Fruit fly (Drosophila melanogaster) whole organism, embryonic: ENCODE measurements around the gene TpnC25D.

Experiments used
- CG10959 ChIP-seq: fragments of 200-800 bp; sonication (Bioruptor generic); IDR thresholded peaks from 2 replicates; pipeline ENCODE4 v1.3.6; 2022; ENCODE audit warnings: missing biosample characterization, missing genetic modification characterization
- CG11504 ChIP-seq: fragments of 200-800 bp; sonication (Bioruptor generic); optimal IDR thresholded peaks from 3 replicates; lab custom pipeline; 2019; ENCODE audit warnings: missing biosample characterization, mild to moderate bottlenecking, missing genetic modification characterization, moderate library complexity
- CG12769 ChIP-seq: fragments of 200-800 bp; sonication (Bioruptor generic); optimal IDR thresholded peaks from 2 replicates; lab custom pipeline; 2019; ENCODE audit warnings: missing biosample characterization, mild to moderate bottlenecking, missing genetic modification characterization, moderate library complexity
- CG13123 ChIP-seq: fragments of 200-800 bp; sonication (Bioruptor generic); optimal IDR thresholded peaks from 2 replicates; lab custom pipeline; 2016; ENCODE audit warnings: missing biosample characterization, missing genetic modification characterization
- CG13624 ChIP-seq: fragments of 200-800 bp; sonication (Bioruptor generic); optimal IDR thresholded peaks from 2 replicates; lab custom pipeline; 2016; ENCODE audit warnings: missing biosample characterization, missing genetic modification characterization
- CG14667 ChIP-seq: fragments of 200-800 bp; sonication (Bioruptor generic); IDR thresholded peaks from 2 replicates; pipeline ENCODE4 v1.3.6; 2022; ENCODE audit warnings: missing biosample characterization, missing genetic modification characterization
- CG16779 ChIP-seq: fragments of 200-800 bp; sonication (Bioruptor generic); IDR thresholded peaks from 2 replicates; pipeline ENCODE4 v1.3.6; 2022; ENCODE audit warnings: missing biosample characterization, missing genetic modification characterization
- CG17829 ChIP-seq: fragments of 200-800 bp; optimal IDR thresholded peaks from 2 replicates; lab custom pipeline; 2019; ENCODE audit warnings: missing biosample characterization, mild to moderate bottlenecking, missing genetic modification characterization, moderate library complexity
- CG2120 ChIP-seq: fragments of 200-800 bp; sonication (Bioruptor generic); optimal IDR thresholded peaks from 3 replicates; lab custom pipeline; 2016; ENCODE audit warnings: missing biosample characterization, missing genetic modification characterization
- CG2678 ChIP-seq: fragments of 200-800 bp; sonication (Bioruptor generic); optimal IDR thresholded peaks from 3 replicates; lab custom pipeline; 2019; ENCODE audit warnings: missing biosample characterization, mild to moderate bottlenecking, missing genetic modification characterization, moderate library complexity
- CG30403 ChIP-seq: fragments of 200-800 bp; sonication (Bioruptor generic); optimal IDR thresholded peaks from 3 replicates; lab custom pipeline; 2016; ENCODE audit warnings: missing biosample characterization, missing genetic modification characterization
- CG31441 ChIP-seq: fragments of 200-800 bp; sonication (Bioruptor generic); IDR thresholded peaks from 2 replicates; pipeline ENCODE4 v1.3.6; 2022; ENCODE audit warnings: missing biosample characterization, missing genetic modification characterization
- CG32532 ChIP-seq: fragments of 200-800 bp; sonication (Bioruptor generic); IDR thresholded peaks from 2 replicates; pipeline ENCODE4 v1.3.6; 2022; ENCODE audit warnings: missing biosample characterization, missing genetic modification characterization
- CG33213 ChIP-seq: fragments of 200-800 bp; sonication (Bioruptor generic); optimal IDR thresholded peaks from 3 replicates; lab custom pipeline; 2016; ENCODE audit warnings: missing biosample characterization, missing genetic modification characterization
- CG4404 ChIP-seq: fragments of 200-800 bp; sonication (Bioruptor generic); IDR thresholded peaks from 2 replicates; pipeline ENCODE4 v1.3.6; 2022; ENCODE audit warnings: missing biosample characterization, missing genetic modification characterization
- CG6791 ChIP-seq: fragments of 200-800 bp; sonication (Bioruptor generic); IDR thresholded peaks from 3 replicates; pipeline ENCODE4 v1.3.6; 2022; ENCODE audit warnings: missing biosample characterization, missing genetic modification characterization; ENCODE audit not compliant: partially characterized antibody
- CG6813 ChIP-seq: fragments of 200-800 bp; sonication (Bioruptor generic); optimal IDR thresholded peaks from 2 replicates; lab custom pipeline; 2017; ENCODE audit warnings: missing biosample characterization, missing genetic modification characterization, mild to moderate bottlenecking, moderate library complexity, missing genetic modification reagents
- CG7963 ChIP-seq: fragments of 200-800 bp; sonication (Bioruptor generic); IDR thresholded peaks from 3 replicates; pipeline ENCODE4 v1.3.6; 2022; ENCODE audit warnings: missing biosample characterization, missing genetic modification characterization; ENCODE audit not compliant: partially characterized antibody
- CG8359 ChIP-seq: fragments of 200-800 bp; sonication (Bioruptor generic); optimal IDR thresholded peaks from 2 replicates; lab custom pipeline; 2017; ENCODE audit warnings: missing biosample characterization, mild to moderate bottlenecking, missing genetic modification characterization, borderline replicate concordance
- CG9609 ChIP-seq: fragments of 200-800 bp; sonication (Bioruptor generic); optimal IDR thresholded peaks from 3 replicates; lab custom pipeline; 2016; ENCODE audit warnings: missing biosample characterization, missing genetic modification characterization
- CTCF ChIP-seq: fragments of 200-800 bp; sonication (Bioruptor generic); optimal IDR thresholded peaks from 2 replicates; lab custom pipeline; 2017; ENCODE audit warnings: missing biosample characterization, mild to moderate bottlenecking, missing genetic modification characterization, moderate library complexity
- Dip3 ChIP-seq: fragments of 200-800 bp; sonication (Bioruptor generic); optimal IDR thresholded peaks from 3 replicates; lab custom pipeline; 2016; ENCODE audit warnings: missing biosample characterization, missing genetic modification characterization
- Drgx ChIP-seq: fragments of 200-800 bp; sonication (Bioruptor generic); IDR thresholded peaks from 2 replicates; pipeline ENCODE4 v1.3.6; 2022; ENCODE audit warnings: missing biosample characterization, missing genetic modification characterization
- HLH3B ChIP-seq: fragments of 200-800 bp; sonication (Bioruptor generic); IDR thresholded peaks from 2 replicates; pipeline ENCODE4 v1.3.6; 2022; ENCODE audit warnings: missing biosample characterization, missing genetic modification characterization
- Hand ChIP-seq: fragments of 200-800 bp; sonication (Bioruptor generic); optimal IDR thresholded peaks from 2 replicates; lab custom pipeline; 2017; ENCODE audit warnings: mild to moderate bottlenecking, missing biosample characterization, missing genetic modification reagents, missing genetic modification characterization
- MBD-R2 ChIP-seq: fragments of 200-800 bp; sonication (Bioruptor generic); IDR thresholded peaks from 2 replicates; pipeline ENCODE4 v1.3.6; 2022; ENCODE audit warnings: missing biosample characterization, missing genetic modification characterization
- Med ChIP-seq: fragments of 200-800 bp; sonication (Bioruptor generic); peaks from one replicate; lab custom pipeline; 2016; ENCODE audit warnings: missing biosample characterization, missing genetic modification characterization, mild to moderate bottlenecking, inconsistent platforms, moderate library complexity
- Oli ChIP-seq: fragments of 200-800 bp; sonication (Bioruptor generic); optimal IDR thresholded peaks from 2 replicates; lab custom pipeline; 2018; ENCODE audit warnings: missing biosample characterization, mild to moderate bottlenecking, missing genetic modification characterization, moderate library complexity
- Sox100B ChIP-seq: fragments of 200-800 bp; sonication (Bioruptor generic); optimal IDR thresholded peaks from 3 replicates; lab custom pipeline; 2018; ENCODE audit warnings: missing biosample characterization, mild to moderate bottlenecking, missing genetic modification characterization
- al ChIP-seq: fragments of 200-800 bp; sonication (Bioruptor generic); IDR thresholded peaks from 2 replicates; pipeline ENCODE4 v1.3.6; 2022; ENCODE audit warnings: missing biosample characterization, missing genetic modification characterization
- ap ChIP-seq: fragments of 200-800 bp; sonication (Bioruptor generic); IDR thresholded peaks from 2 replicates; pipeline ENCODE4 v1.3.6; 2022; ENCODE audit warnings: missing biosample characterization, missing genetic modification characterization
- ash1 ChIP-seq: fragments of 200-800 bp; sonication (Bioruptor generic); optimal IDR thresholded peaks from 2 replicates; lab custom pipeline; 2018; ENCODE audit warnings: missing biosample characterization, mild to moderate bottlenecking, missing genetic modification characterization
- bab2 ChIP-seq: fragments of 200-800 bp; sonication (Bioruptor generic); optimal IDR thresholded peaks from 2 replicates; lab custom pipeline; 2016; ENCODE audit warnings: missing biosample characterization, missing genetic modification characterization
- bcd ChIP-seq: fragments of 200-800 bp; sonication (Bioruptor generic); optimal IDR thresholded peaks from 2 replicates; lab custom pipeline; 2017; ENCODE audit warnings: missing biosample characterization, mild to moderate bottlenecking, missing genetic modification characterization
- bowl ChIP-seq: fragments of 200-800 bp; sonication (Bioruptor generic); IDR thresholded peaks from 2 replicates; pipeline ENCODE4 v1.3.6; 2022; ENCODE audit warnings: missing biosample characterization, missing genetic modification characterization
- chinmo ChIP-seq: fragments of 200-800 bp; sonication (Bioruptor generic); IDR thresholded peaks from 4 replicates; pipeline ENCODE4 v1.3.6; 2022; ENCODE audit warnings: missing biosample characterization, missing genetic modification characterization; ENCODE audit not compliant: partially characterized antibody
- dpn ChIP-seq, 2 experiments: fragments of 200-800 bp; sonication (Bioruptor generic); optimal IDR thresholded peaks; 3 replicates each; lab custom pipeline; 2016; ENCODE audit warnings: missing biosample characterization in 2 of 2, missing genetic modification characterization in 2 of 2
- dysf ChIP-seq: fragments of 200-800 bp; sonication (Bioruptor generic); IDR thresholded peaks from 3 replicates; pipeline ENCODE4 v1.3.6; 2022; ENCODE audit warnings: missing biosample characterization, missing genetic modification characterization
- esg ChIP-seq: fragments of 200-800 bp; sonication (Bioruptor generic); conservative IDR thresholded peaks from 2 replicates; pipeline ENCODE4 v1.3.6; 2022; ENCODE audit warnings: missing biosample characterization, missing genetic modification characterization
- gcm2 ChIP-seq: fragments of 200-800 bp; sonication (Bioruptor generic); optimal IDR thresholded peaks from 2 replicates; lab custom pipeline; 2016; ENCODE audit warnings: missing biosample characterization, missing genetic modification characterization
- h ChIP-seq: fragments of >200 bp; optimal IDR thresholded peaks from 2 replicates; lab custom pipeline; 2017
- pan ChIP-seq, 4 experiments: fragments of >200 bp in 3 of 4; fragments of 200-800 bp in 1 of 4; sonication (Bioruptor generic) in 1 of 4; optimal IDR thresholded peaks in 3 of 4; IDR thresholded peaks in 1 of 4; 2 replicates each; pipeline versions ENCODE4 v1.3.6 to Lab custom; 2017 to 2022; ENCODE audit warnings: missing biosample characterization in 2 of 4, missing genetic modification characterization in 2 of 4, mixed read lengths in 1 of 4
- pho ChIP-seq: fragments of 200-800 bp; sonication (Bioruptor generic); optimal IDR thresholded peaks from 2 replicates; lab custom pipeline; 2016; ENCODE audit warnings: missing biosample characterization, missing genetic modification characterization
- ranshi ChIP-seq: fragments of 200-800 bp; sonication (Bioruptor generic); IDR thresholded peaks from 2 replicates; pipeline ENCODE4 v1.3.6; 2022; ENCODE audit warnings: missing biosample characterization, missing genetic modification characterization
- salm ChIP-seq: fragments of 200-800 bp; sonication (Bioruptor generic); optimal IDR thresholded peaks from 2 replicates; lab custom pipeline; 2018; ENCODE audit warnings: missing biosample characterization, mild to moderate bottlenecking, missing genetic modification characterization
- schlank ChIP-seq: fragments of 200-800 bp; sonication (Bioruptor generic); optimal IDR thresholded peaks from 2 replicates; lab custom pipeline; 2018; ENCODE audit warnings: missing biosample characterization, mild to moderate bottlenecking, missing genetic modification characterization
- sob ChIP-seq: fragments of 200-800 bp; sonication (Bioruptor generic); IDR thresholded peaks from 2 replicates; pipeline ENCODE4 v1.3.6; 2022; ENCODE audit warnings: missing biosample characterization, missing genetic modification characterization
- twi ChIP-seq: fragments of 200-800 bp; optimal IDR thresholded peaks from 2 replicates; lab custom pipeline; 2019; ENCODE audit warnings: missing biosample characterization, mild to moderate bottlenecking, missing genetic modification characterization, moderate library complexity
- usp ChIP-seq: fragments of >200 bp; optimal IDR thresholded peaks from 2 replicates; lab custom pipeline; 2017; ENCODE audit warnings: missing biosample characterization, missing genetic modification characterization
- z ChIP-seq: fragments of 200-800 bp; sonication (Bioruptor generic); IDR thresholded peaks from 3 replicates; pipeline ENCODE4 v1.3.6; 2022; ENCODE audit warnings: missing biosample characterization, missing genetic modification characterization

TpnC25D gene

DNA sequence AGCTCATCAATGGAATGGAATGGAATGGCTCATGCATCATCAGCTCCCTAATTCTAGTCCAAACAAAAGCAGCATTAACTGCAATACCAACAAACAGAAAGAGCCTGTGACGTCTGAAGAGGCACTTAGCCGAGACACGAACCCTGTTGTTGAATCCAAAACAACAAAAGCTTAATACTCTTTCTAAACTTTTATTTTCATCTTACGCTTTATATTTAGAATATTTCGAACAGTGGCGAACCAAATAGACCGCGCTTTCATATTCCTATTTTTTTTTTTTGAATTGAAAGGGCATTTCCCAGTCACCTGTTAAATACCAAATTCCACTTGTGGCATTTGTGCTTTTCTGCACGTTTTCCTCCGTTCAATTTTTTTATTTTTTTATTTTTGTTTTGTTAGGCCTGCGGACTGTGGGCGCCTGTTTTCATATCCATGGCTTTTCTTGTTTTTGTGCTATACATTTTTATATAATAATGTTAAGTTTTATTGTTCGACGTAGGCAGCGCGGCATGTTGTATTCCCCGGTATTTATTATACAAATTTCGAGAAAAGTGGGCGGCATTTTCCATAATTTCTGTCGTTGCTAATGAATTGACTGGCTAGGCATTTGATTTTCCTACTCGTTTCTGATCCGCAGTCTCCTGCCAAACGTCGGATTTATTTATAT, 9.2 kb downstream of the TpnC25D start (continued):
- TF ChIP-seq ap (GFP tag; lab: Robert Waterston, UW) (peak; percentile 33), z (GFP tag; lab: Robert Waterston, UW) (no peak), CG6813 (peak; percentile 17), Sox100B (GFP tag; lab: Kevin White, UChicago) (no peak), esg (GFP tag; lab: Robert Waterston, UW) (0 out of 2 replicates have a peak, but pooled peaks have one; percentile 10), CG30403 (GFP tag; lab: Kevin White, UChicago) (peak; percentile 22), CG12769 (tag; lab: Kevin White, UChicago) (peak; percentile 60), bab2 (GFP tag; lab: Kevin White, UChicago) (no peak), CG17829 (no peak), al (GFP tag; lab: Robert Waterston, UW) (peak; percentile 53; the same call in 1 of the 2 replicates), pan (optimal IDR thresholded peaks at IDR 0.05; lab: Kevin White, UChicago) (no peak), pan (GFP tag; optimal IDR thresholded peaks at IDR 0.05 in 1 of 2, IDR thresholded peaks at IDR 0.05 in 1 of 2) (peak in 1 of 2 experiments; percentile 36), schlank (no peak), Dip3 (GFP tag; lab: Kevin White, UChicago) (no peak), CTCF (GFP tag; lab: Kevin White, UChicago) (peak; percentile 6), Med (GFP tag; lab: Kevin White, UChicago) (peak; percentile 84), CG33213 (GFP tag; lab: Kevin White, UChicago) (no peak), usp (GFP tag; lab: Kevin White, UChicago) (no peak), twi (no peak), dpn (GFP tag; optimal IDR thresholded peaks at IDR 0.05; lab: Kevin White, UChicago) (peak; percentile 15 to 30), ash1 (GFP tag; lab: Kevin White, UChicago) (no peak), salm (tag; lab: Kevin White, UChicago) (no peak), CG2120 (GFP tag; lab: Kevin White, UChicago) (peak; percentile 62), CG31441 (GFP tag; lab: Robert Waterston, UW) (0 out of 2 replicates have a peak, but pooled peaks have one; percentile 12), Hand (GFP tag; lab: Kevin White, UChicago) (no peak), sob (no peak; the same call in 1 of the 2 replicates), chinmo (GFP tag; lab: Robert Waterston, UW) (0 out of 4 replicates have a peak, but pooled peaks have one; percentile 45), dysf (GFP tag; lab: Robert Waterston, UW) (peak; percentile 60; the same call in 2 of the 3 replicates), h (lab: Kevin White, UChicago) (no peak), CG11504 (tag; lab: Kevin White, UChicago) (peak; percentile 64), CG2678 (tag; lab: Kevin White, UChicago) (peak; percentile 45), CG13123 (GFP tag; lab: Kevin White, UChicago) (no peak), Drgx (GFP tag; lab: Robert Waterston, UW) (peak; percentile 73; the same call in 1 of the 2 replicates), ranshi (GFP tag; lab: Robert Waterston, UW) (peak; percentile 29; the same call in 1 of the 2 replicates), CG13624 (GFP tag; lab: Kevin White, UChicago) (peak; percentile 49), bowl (GFP tag; lab: Robert Waterston, UW) (no peak), CG14667 (GFP tag; lab: Robert Waterston, UW) (no peak; the same call in 1 of the 2 replicates), CG4404 (GFP tag; lab: Robert Waterston, UW) (no peak), gcm2 (no peak), pho (peak; percentile 24), CG6791 (GFP tag; lab: Robert Waterston, UW) (no peak), MBD-R2 (GFP tag; lab: Robert Waterston, UW) (0 out of 2 replicates have a peak, but pooled peaks have one; percentile 14), CG16779 (GFP tag; lab: Robert Waterston, UW) (peak; percentile 23; the same call in 1 of the 2 replicates), CG9609 (GFP tag; lab: Kevin White, UChicago) (peak; percentile 20), CG7963 (GFP tag; lab: Robert Waterston, UW) (no peak), bcd (GFP tag; lab: Kevin White, UChicago) (peak; percentile 23), HLH3B (GFP tag; lab: Robert Waterston, UW) (no peak; the same call in 1 of the 2 replicates), Oli (peak; percentile 31), CG10959 (GFP tag; lab: Robert Waterston, UW) (no peak), CG8359 (GFP tag; lab: Kevin White, UChicago) (no peak), CG32532 (GFP tag; lab: Robert Waterston, UW) (peak; percentile 66)
